Fruit fly (Drosophila melanogaster): ENCODE data around the gene laza.

The laza gene

DNA sequence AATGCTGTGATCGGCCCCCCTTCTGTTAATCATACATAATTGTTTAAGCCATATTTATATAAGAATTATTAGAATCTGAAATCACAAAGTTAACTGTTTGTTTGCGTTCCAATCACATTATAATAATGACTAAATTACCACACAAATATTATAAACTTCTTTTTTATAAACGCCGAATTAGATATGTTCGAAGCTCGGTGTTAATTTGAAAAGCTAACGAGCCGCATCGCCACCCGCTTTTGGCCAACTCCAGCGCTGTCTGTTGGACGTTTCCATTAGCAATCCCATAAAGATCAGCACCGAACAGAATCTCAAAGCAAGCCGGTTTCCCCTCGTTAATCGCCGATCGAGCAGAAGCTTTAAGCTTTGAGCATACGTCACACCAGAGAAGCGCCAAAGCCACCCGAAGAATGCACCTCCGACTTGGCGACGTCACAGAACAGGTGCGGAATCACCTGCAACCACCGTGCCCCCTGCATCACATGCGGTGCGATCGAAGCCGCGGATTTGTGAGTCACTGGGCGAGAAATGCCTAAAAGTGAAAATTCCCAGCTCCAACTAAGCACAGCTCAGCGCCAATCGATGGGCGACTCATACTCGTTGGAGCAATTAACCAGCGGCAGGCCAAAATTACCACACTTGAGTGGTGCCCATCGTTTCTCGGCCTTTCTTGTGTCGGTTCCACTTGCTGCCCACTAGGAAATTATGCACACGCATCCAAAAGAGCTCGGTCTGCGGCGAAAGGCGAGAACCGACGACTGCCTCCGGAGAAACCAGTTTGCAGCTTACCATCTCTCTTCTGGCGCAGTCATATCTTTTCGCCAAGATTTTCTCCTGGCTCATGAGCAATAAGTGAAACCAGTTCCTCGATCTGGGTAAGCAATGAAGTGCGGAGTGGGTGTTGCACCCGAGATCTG, 4.8 kb upstream of the laza start, which contains the start of gene CG11438 (continued):
- no peak for TF ChIP-seq Doc3 (GFP tag; IDR thresholded peaks at IDR 0.05; ENCODE audit: partially characterized antibody)
- TF ChIP-seq lbe (GFP tag; optimal IDR thresholded peaks at IDR 0.05) = no peak
- TF ChIP-seq sens-2 (GFP tag; IDR thresholded peaks at IDR 0.05) = no peak
- 0 out of 2 replicates have a peak, but pooled peaks have one; percentile 23 for TF ChIP-seq CG9932 (GFP tag; IDR thresholded peaks at IDR 0.05)
- TF ChIP-seq Eip74EF (GFP tag; optimal IDR thresholded peaks at IDR 0.05) = no peak
- TF ChIP-seq CG7839 (tag; optimal IDR thresholded peaks at IDR 0.05) = no peak
- TF ChIP-seq chif (GFP tag; optimal IDR thresholded peaks at IDR 0.05) = no peak
- TF ChIP-seq kni (GFP tag; optimal IDR thresholded peaks at IDR 0.05) = no peak
- no peak for TF ChIP-seq phol (tag; optimal IDR thresholded peaks at IDR 0.05)
- no peak for TF ChIP-seq D19B (GFP tag; optimal IDR thresholded peaks at IDR 0.05)
- no peak for TF ChIP-seq ind (GFP tag; optimal IDR thresholded peaks at IDR 0.05)
- TF ChIP-seq Sry-δ (GFP tag; optimal IDR thresholded peaks at IDR 0.05) = no peak
- TF ChIP-seq yki (optimal IDR thresholded peaks at IDR 0.05) = no peak
- TF ChIP-seq sc (optimal IDR thresholded peaks at IDR 0.05) = no peak
- TF ChIP-seq sc (GFP tag; optimal IDR thresholded peaks at IDR 0.05) = no peak
- TF ChIP-seq lab (GFP tag; optimal IDR thresholded peaks at IDR 0.05) = peak; percentile 38
- TF ChIP-seq mld (GFP tag; IDR thresholded peaks at IDR 0.05; ENCODE audit: partially characterized antibody) = no peak
- peak; percentile 21 for TF ChIP-seq Deaf1 (tag; optimal IDR thresholded peaks at IDR 0.05)
- no peak for TF ChIP-seq peb (GFP tag; IDR thresholded peaks at IDR 0.05)
- no peak for TF ChIP-seq CG13123 (GFP tag; optimal IDR thresholded peaks at IDR 0.05)
- TF ChIP-seq HmgD (GFP tag; optimal IDR thresholded peaks at IDR 0.05) = no peak
- no peak for TF ChIP-seq CG16779 (GFP tag; IDR thresholded peaks at IDR 0.05)
- no peak for TF ChIP-seq fd96Cb (tag; optimal IDR thresholded peaks at IDR 0.05)
- no peak for TF ChIP-seq sqz (GFP tag; optimal IDR thresholded peaks at IDR 0.05)
- TF ChIP-seq bigmax (GFP tag; optimal IDR thresholded peaks at IDR 0.05) = no peak
- no peak for TF ChIP-seq CG6175 (GFP tag; IDR thresholded peaks at IDR 0.05)
- TF ChIP-seq sr (GFP tag; IDR thresholded peaks at IDR 0.05) = no peak
- TF ChIP-seq CG12391 (tag; optimal IDR thresholded peaks at IDR 0.05) = no peak
- TF ChIP-seq CG17359 (tag; optimal IDR thresholded peaks at IDR 0.05) = no peak
- TF ChIP-seq Fer2 (tag; optimal IDR thresholded peaks at IDR 0.05) = no peak
- TF ChIP-seq CG6854 (GFP tag; optimal IDR thresholded peaks at IDR 0.05) = no peak
- TF ChIP-seq ap (GFP tag; IDR thresholded peaks at IDR 0.05) = no peak
- no peak for TF ChIP-seq Dip2 (GFP tag; IDR thresholded peaks at IDR 0.05)
- no peak for TF ChIP-seq HLH54F (GFP tag; optimal IDR thresholded peaks at IDR 0.05)
- no peak for TF ChIP-seq CG10209 (GFP tag; optimal IDR thresholded peaks at IDR 0.05)
- peak; percentile 7 for TF ChIP-seq CG15269 (tag; optimal IDR thresholded peaks at IDR 0.05)
- TF ChIP-seq Bdp1 (GFP tag; optimal IDR thresholded peaks at IDR 0.05) = no peak
- no peak for TF ChIP-seq H2.0 (GFP tag; IDR thresholded peaks at IDR 0.05)
- no peak for TF ChIP-seq CG3407 (GFP tag; optimal IDR thresholded peaks at IDR 0.05)
- no peak for TF ChIP-seq grau (tag; optimal IDR thresholded peaks at IDR 0.05)
- no peak for TF ChIP-seq Dfd (GFP tag; optimal IDR thresholded peaks at IDR 0.05)
- no peak for TF ChIP-seq Oli (tag; optimal IDR thresholded peaks at IDR 0.05)
- no peak for TF ChIP-seq CG1832 (GFP tag; optimal IDR thresholded peaks at IDR 0.05)
- TF ChIP-seq CG7372 (GFP tag; IDR thresholded peaks at IDR 0.05) = no peak
- no peak for TF ChIP-seq CG2199 (GFP tag; IDR thresholded peaks at IDR 0.05)
- no peak for TF ChIP-seq CG11398 (GFP tag; optimal IDR thresholded peaks at IDR 0.05)
- TF ChIP-seq CG11723 (GFP tag; optimal IDR thresholded peaks at IDR 0.05) = no peak
- TF ChIP-seq crol (GFP tag; IDR thresholded peaks at IDR 0.05) = no peak
- no peak for TF ChIP-seq vnd (GFP tag; IDR thresholded peaks at IDR 0.05; ENCODE audit: partially characterized antibody)
- TF ChIP-seq Dref (GFP tag; IDR thresholded peaks at IDR 0.05) = no peak
